Worm (Caenorhabditis elegans) whole organism, L4/young adult: Measurements from ENCODE around the gene K10D11.3.

Experiments used
- W03F9.2 ChIP-seq: fragments of 150-350 bp; optimal IDR thresholded peaks from 2 replicates; lab custom pipeline; 2014; ENCODE audit warnings: missing biosample characterization, missing genetic modification characterization
- dao-5 ChIP-seq: sonication (generic microtip); optimal IDR thresholded peaks from 2 replicates; lab custom pipeline; 2016; ENCODE audit warnings: missing genotype, missing genetic modification characterization, moderate library complexity, missing compliant biosample characterization
- him-1 ChIP-seq: sonication (generic microtip); optimal IDR thresholded peaks from 2 replicates; lab custom pipeline; 2016; ENCODE audit warnings: missing genotype, missing genetic modification reagents, missing genetic modification characterization, missing compliant biosample characterization

K10D11.3 gene

ce11 chrIV:12985961-12986360 is at the start of gene K10D11.3:
Gene K10D11.3 (minus strand): TSS chrIV:12986134.
- no peak for TF ChIP-seq dao-5 (tag; lab: Kevin White, UChicago)
- TF ChIP-seq him-1 (tag; lab: Kevin White, UChicago): no peak
- TF ChIP-seq W03F9.2 (tag; lab: Kevin White, UChicago): no peak

- TF ChIP-seq him-1 (tag; lab: Kevin White, UChicago) (no peak), W03F9.2 (tag; lab: Kevin White, UChicago) (no peak)
Measured at ce11 chrIV:13035302-13035701, 49.4 kb upstream of the K10D11.3 start.

- TF ChIP-seq him-1 (tag; lab: Kevin White, UChicago) (no peak), dao-5 (tag; lab: Kevin White, UChicago) (no peak), W03F9.2 (tag; lab: Kevin White, UChicago) (no peak)
Measured at ce11 chrIV:13033516-13033915, 47.6 kb upstream of the K10D11.3 start.

ce11 chrIV:13032153-13032552 is 46.2 kb upstream of the K10D11.3 start:
- TF ChIP-seq him-1 (tag; lab: Kevin White, UChicago): no peak
- no peak for TF ChIP-seq W03F9.2 (tag; lab: Kevin White, UChicago)
- no peak for TF ChIP-seq dao-5 (tag; lab: Kevin White, UChicago)

ce11 chrIV:13030467-13031299 is 44.7 kb upstream of the K10D11.3 start:
- TF ChIP-seq W03F9.2 (tag; lab: Kevin White, UChicago) (no peak), him-1 (tag; lab: Kevin White, UChicago) (no peak), dao-5 (tag; lab: Kevin White, UChicago) (no peak)

DNA sequence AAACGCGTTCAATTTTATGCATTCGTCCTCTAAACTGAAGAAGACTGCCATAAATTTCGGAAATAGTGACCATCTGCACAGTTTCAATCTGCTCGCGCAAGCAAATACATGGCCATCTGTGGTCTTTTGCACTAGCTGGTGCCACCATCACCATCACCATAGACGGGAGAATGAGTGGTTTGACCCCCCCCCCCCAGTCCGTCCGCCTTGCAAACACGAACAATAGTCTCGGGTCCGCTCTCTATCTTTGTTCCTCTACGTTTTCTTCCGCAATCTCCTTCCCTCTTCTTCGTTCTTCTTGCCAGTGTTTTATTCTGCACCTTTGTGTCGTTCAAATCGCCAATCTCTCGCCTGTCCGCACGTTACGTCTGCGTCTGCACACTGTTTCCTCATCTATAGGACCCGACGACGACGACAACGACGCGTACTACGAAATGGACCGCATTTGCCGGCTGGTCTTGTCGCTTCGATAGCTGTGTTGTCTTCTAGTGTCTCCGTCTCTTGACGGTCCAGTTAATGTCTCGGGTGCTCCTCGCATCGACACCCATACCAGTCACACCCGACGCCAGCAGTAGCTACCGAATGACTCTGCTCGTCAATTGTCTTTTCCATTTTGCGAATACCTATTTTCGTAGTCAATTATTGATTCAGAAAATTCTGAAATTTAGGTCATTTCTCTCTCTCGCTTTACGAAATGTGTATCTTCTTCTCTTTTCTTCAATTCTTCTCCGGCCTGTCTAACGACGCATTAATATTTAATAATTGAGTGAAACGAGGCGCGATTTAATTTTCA is 43.9 kb upstream of the K10D11.3 start:
- TF ChIP-seq dao-5 (tag; lab: Kevin White, UChicago): no peak
- TF ChIP-seq him-1 (tag; lab: Kevin White, UChicago): no peak
- no peak for TF ChIP-seq W03F9.2 (tag; lab: Kevin White, UChicago)

- TF ChIP-seq him-1 (tag; lab: Kevin White, UChicago) (no peak), W03F9.2 (tag; lab: Kevin White, UChicago) (no peak), dao-5 (tag; lab: Kevin White, UChicago) (no peak)
Measured at ce11 chrIV:13028746-13029673, 43.1 kb upstream of the K10D11.3 start.

DNA sequence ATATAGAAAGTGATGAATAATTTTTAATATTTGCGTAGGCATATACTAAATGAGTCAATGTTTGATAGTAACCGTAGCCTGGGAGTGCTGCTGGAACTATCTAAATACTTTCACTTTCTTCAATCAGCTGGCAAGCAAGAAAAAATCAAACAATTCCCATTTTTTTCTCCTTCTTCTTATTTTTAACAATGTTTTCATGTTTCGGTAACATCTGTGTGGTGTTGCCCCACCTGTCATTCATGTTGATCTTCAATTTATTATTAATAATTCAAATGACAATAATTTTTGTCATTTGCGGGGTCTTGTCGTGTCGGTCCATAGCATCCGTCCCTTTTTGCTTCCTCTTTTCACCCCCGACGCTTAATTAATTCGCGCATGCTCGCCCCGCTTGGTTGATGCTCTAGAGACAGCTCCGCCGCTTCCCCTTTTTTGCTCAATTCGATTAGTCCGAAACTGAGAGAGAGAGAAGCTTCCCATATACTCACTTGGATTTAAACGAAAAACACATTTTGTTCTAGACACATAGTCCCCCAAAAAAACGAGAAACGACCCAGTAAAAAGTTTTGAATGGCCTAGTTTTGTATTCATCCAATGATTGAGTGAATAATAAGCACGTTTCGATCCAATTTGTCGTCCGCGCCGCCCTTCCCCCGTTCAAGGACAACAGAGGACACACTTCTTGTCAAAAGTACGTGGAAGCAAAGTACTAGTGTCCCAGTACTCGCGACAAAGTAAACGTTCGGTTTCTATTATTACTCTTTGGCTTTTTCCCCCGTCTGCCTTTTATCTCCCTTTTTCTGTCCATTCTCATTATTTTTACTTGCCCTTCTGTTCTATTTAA is 42.1 kb upstream of the K10D11.3 start:
- no peak for TF ChIP-seq W03F9.2 (tag; lab: Kevin White, UChicago)
- TF ChIP-seq dao-5 (tag; lab: Kevin White, UChicago): no peak
- TF ChIP-seq him-1 (tag; lab: Kevin White, UChicago): no peak

ce11 chrIV:13026762-13027161 is 40.8 kb upstream of the K10D11.3 start:
- TF ChIP-seq W03F9.2 (tag; lab: Kevin White, UChicago) (no peak), him-1 (tag; lab: Kevin White, UChicago) (no peak)

- TF ChIP-seq him-1 (tag; lab: Kevin White, UChicago) (peak; percentile 49), W03F9.2 (tag; lab: Kevin White, UChicago) (no peak)
Measured at ce11 chrIV:13025853-13026343, 40.0 kb upstream of the K10D11.3 start.

- TF ChIP-seq W03F9.2 (tag; lab: Kevin White, UChicago): no peak
- TF ChIP-seq dao-5 (tag; lab: Kevin White, UChicago): no peak
- no peak for TF ChIP-seq him-1 (tag; lab: Kevin White, UChicago)
Measured at ce11 chrIV:13022892-13023291, 37.0 kb upstream of the K10D11.3 start.

ce11 chrIV:13021006-13021405 is 35.1 kb upstream of the K10D11.3 start:
- TF ChIP-seq him-1 (tag; lab: Kevin White, UChicago) (no peak), W03F9.2 (tag; lab: Kevin White, UChicago) (no peak), dao-5 (tag; lab: Kevin White, UChicago) (no peak)
